Fruit fly (Drosophila melanogaster): ENCODE measurements around the gene CG33654.

- TF ChIP-seq CG8478 (optimal IDR thresholded peaks at IDR 0.05) (no peak), CTCF (optimal IDR thresholded peaks at IDR 0.05) (no peak)
These were observed 9.9 kb downstream of the CG33654 start for dm6 chr3R:9572929-9573811.

All from S2 (cell line).